Worm (Caenorhabditis elegans): Measurements from ENCODE around the gene tsp-8.

tsp-8 gene

DNA sequence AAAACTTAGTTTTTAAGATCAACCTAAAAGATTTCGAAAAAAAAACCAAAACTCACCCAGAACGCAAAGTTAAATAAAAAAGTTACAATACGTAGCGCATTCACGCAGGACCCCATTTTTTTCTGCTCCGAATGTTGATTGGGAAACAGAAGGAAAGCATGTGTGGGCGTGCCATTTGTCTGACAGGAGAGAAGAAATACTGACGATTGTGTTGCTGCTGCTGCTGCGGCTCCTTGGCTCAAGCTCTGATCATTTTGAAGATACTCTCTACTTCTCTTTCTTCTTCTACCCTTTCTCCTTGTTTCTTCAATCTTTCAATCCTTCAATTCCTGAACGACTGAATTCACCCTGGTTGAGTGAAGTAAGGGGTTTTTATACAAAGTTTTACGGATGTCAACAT lies at the start of gene tsp-8:
Gene tsp-8 (minus strand): TSS at position 185 of the 400 bp plus-strand sequence.
- TF ChIP-seq sox-4 (tag; optimal IDR thresholded peaks at IDR 0.05) (no peak), nhr-28 (tag; optimal IDR thresholded peaks at IDR 0.05) (no peak), ceh-82 (tag; optimal IDR thresholded peaks at IDR 0.05) (no peak), pag-3 (tag; optimal IDR thresholded peaks at IDR 0.05; ENCODE audit: borderline replicate concordance, insufficient read depth) (peak; percentile 75), mdl-1 (tag; optimal IDR thresholded peaks at IDR 0.05) (no peak), elt-2 (tag; optimal IDR thresholded peaks at IDR 0.05) (no peak), egl-13 (tag; optimal IDR thresholded peaks at IDR 0.05) (no peak), lin-39 (tag; optimal IDR thresholded peaks at IDR 0.05) (no peak), rnt-1 (tag; optimal IDR thresholded peaks at IDR 0.05) (peak; percentile 51), lsy-2 (tag; optimal IDR thresholded peaks at IDR 0.05) (no peak), dsc-1 (tag; optimal IDR thresholded peaks at IDR 0.05) (peak; percentile 33), lin-14 (GFP tag; optimal IDR thresholded peaks at IDR 0.05) (peak; percentile 50), blmp-1 (tag; optimal IDR thresholded peaks at IDR 0.05) (no peak), ces-1 (GFP tag; optimal IDR thresholded peaks at IDR 0.05) (no peak), zip-4 (GFP tag; optimal IDR thresholded peaks at IDR 0.05) (no peak), nhr-11 (tag; optimal IDR thresholded peaks at IDR 0.05) (no peak), efl-1 (optimal IDR thresholded peaks at IDR 0.05) (no peak), efl-1 (GFP tag; optimal IDR thresholded peaks at IDR 0.05 in 1 of 2) (peak in 1 of 2 experiments; percentile 42)

DNA sequence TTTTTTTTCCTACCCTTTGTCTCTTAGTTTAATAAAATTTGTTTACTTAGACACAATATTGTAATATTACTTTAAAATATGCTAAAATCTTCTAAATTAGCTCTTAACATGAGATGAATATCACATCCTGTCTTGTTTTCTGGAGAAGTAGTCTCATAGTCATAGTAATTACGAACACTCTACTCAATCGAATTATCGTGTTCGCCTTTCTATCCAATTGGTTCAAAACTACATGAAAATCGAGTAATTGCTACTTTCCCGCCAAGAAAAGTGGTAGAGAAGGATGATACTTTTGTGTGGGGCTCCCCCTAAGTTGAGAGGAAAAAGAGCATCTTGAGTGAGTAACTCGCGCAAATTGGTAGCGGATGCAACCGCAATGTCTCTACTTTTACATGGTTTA lies 48.8 kb upstream of the tsp-8 start:
- TF ChIP-seq fkh-8 (tag; optimal IDR thresholded peaks at IDR 0.05): no peak
- TF ChIP-seq dsc-1 (tag; optimal IDR thresholded peaks at IDR 0.05): peak; percentile 34

DNA sequence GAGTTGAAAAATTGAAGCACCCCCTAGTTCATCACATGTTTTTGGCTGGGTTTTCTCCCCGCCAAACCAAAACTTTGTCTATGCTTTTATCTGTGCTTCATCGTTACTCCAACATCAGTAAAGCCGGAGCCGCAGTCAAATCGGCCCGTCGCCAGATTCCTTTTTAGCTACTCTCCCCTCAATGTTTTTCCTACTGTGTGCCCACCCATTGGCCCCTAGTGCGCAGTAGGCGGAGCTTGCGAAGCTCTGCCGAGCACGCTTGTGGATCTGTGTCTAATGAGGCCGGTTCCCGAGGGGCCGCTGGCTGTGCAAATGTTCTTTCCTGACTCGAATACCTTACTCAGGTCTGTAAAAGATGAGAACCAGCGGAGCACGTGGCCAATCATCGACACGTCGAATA lies 47.0 kb upstream of the tsp-8 start:
- peak; percentile 21 for TF ChIP-seq tbx-2 (tag; optimal IDR thresholded peaks at IDR 0.05)
- TF ChIP-seq lir-3 (tag; optimal IDR thresholded peaks at IDR 0.05; ENCODE audit: poor library complexity): no peak
- peak; percentile 37 for TF ChIP-seq lin-14 (GFP tag; optimal IDR thresholded peaks at IDR 0.05)
- TF ChIP-seq efl-1 (optimal IDR thresholded peaks at IDR 0.05): no peak
- peak in 1 of 2 experiments; percentile 93 for TF ChIP-seq efl-1 (GFP tag; optimal IDR thresholded peaks at IDR 0.05 in 1 of 2)
- TF ChIP-seq blmp-1 (tag; optimal IDR thresholded peaks at IDR 0.05): no peak

- TF ChIP-seq mep-1 (tag; optimal IDR thresholded peaks at IDR 0.05): no peak
- no peak for TF ChIP-seq unc-98 (GFP tag; IDR thresholded peaks at IDR 0.05)
- no peak for TF ChIP-seq hpl-2 (GFP tag; optimal IDR thresholded peaks at IDR 0.05)
- TF ChIP-seq ceh-90 (tag; optimal IDR thresholded peaks at IDR 0.05): no peak
- no peak for TF ChIP-seq zip-4 (GFP tag; optimal IDR thresholded peaks at IDR 0.05)
- no peak for TF ChIP-seq pax-3 (tag; optimal IDR thresholded peaks at IDR 0.05)
- no peak for TF ChIP-seq tbx-2 (tag; optimal IDR thresholded peaks at IDR 0.05)
- TF ChIP-seq nhr-12 (tag; optimal IDR thresholded peaks at IDR 0.05): no peak
- TF ChIP-seq hlh-17 (GFP tag; optimal IDR thresholded peaks at IDR 0.05; ENCODE audit: borderline replicate concordance): no peak
- TF ChIP-seq irx-1 (tag; optimal IDR thresholded peaks at IDR 0.05): no peak
- TF ChIP-seq unc-30 (tag; optimal IDR thresholded peaks at IDR 0.05): no peak
- no peak for TF ChIP-seq nhr-84 (tag; optimal IDR thresholded peaks at IDR 0.05)
- no peak for TF ChIP-seq aha-1 (tag; optimal IDR thresholded peaks at IDR 0.05)
- no peak for TF ChIP-seq mab-9 (GFP tag; IDR thresholded peaks at IDR 0.05)
- no peak for TF ChIP-seq lsy-2 (tag; optimal IDR thresholded peaks at IDR 0.05)
- TF ChIP-seq pag-3 (tag; optimal IDR thresholded peaks at IDR 0.05; ENCODE audit: borderline replicate concordance, insufficient read depth): no peak
- no peak for TF ChIP-seq ets-5 (GFP tag; IDR thresholded peaks at IDR 0.05)
- no peak for TF ChIP-seq unc-130 (tag; optimal IDR thresholded peaks at IDR 0.05)
- TF ChIP-seq ztf-4 (tag; optimal IDR thresholded peaks at IDR 0.05): no peak
Measured at ce11 chrX:14775222-14775621, 45.9 kb upstream of the tsp-8 start.
